Worm (Caenorhabditis elegans): Measurements from ENCODE around the gene psf-1.
A peak's percentile ranks its signal among the peaks of the same experiment; 100 is the strongest.

The psf-1 gene

ce11 chrII:10007917-10008316, 39.4 kb downstream of the psf-1 start, which contains the start of gene ZK892.5:
TSS of gene ZK892.5 (plus strand) at chrII:10008217.
- TF ChIP-seq ceh-32 (tag; optimal IDR thresholded peaks at IDR 0.05; ENCODE audit: poor library complexity): no peak
- no peak for TF ChIP-seq nhr-28 (tag; optimal IDR thresholded peaks at IDR 0.05)

ce11 chrII:10008552-10008951, 40.1 kb downstream of the psf-1 start:
- TF ChIP-seq F26F4.8 (GFP tag; conservative IDR thresholded peaks at IDR 0.05) (no peak), dmd-9 (GFP tag; IDR thresholded peaks at IDR 0.05) (no peak), egl-27 (tag; optimal IDR thresholded peaks at IDR 0.05) (no peak), aha-1 (tag) (peak; percentile 94)

DNA sequence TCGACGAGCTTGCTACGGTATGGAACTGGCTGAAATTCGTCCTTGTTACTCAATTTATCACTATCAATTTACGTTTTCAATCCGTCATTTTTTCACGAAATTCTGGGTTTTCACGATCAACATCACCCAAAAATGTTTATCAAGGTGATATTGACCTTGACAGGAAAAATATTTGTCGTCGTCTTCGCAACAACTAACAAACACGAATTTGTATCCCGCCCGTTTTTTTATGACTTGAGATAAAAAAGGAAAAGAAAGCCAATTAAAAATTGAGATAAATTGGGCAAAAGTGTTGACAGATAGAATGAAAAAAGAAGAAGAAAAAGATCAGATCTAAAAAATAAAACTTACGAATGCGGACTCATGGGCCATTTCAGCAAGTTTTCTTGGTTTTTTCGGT, 42.4 kb downstream of the psf-1 start:
- no peak for TF ChIP-seq nhr-48 (tag; optimal IDR thresholded peaks at IDR 0.05)
- TF ChIP-seq aha-1 (tag): peak; percentile 88
- TF ChIP-seq ZK337.2 (GFP tag; IDR thresholded peaks at IDR 0.05): no peak

ce11 chrII:10011733-10012132, 43.3 kb downstream of the psf-1 start:
- TF ChIP-seq nhr-28 (tag; optimal IDR thresholded peaks at IDR 0.05) (peak; percentile 2), ceh-62 (tag; optimal IDR thresholded peaks at IDR 0.05) (no peak), F37D6.2 (tag; optimal IDR thresholded peaks at IDR 0.05) (no peak), dmd-6 (GFP tag; IDR thresholded peaks at IDR 0.05) (peak; percentile 16; the same call in 1 of the 2 replicates), aha-1 (tag) (no peak), dve-1 (tag; optimal IDR thresholded peaks at IDR 0.05; ENCODE audit: insufficient read depth) (peak; percentile 28), unc-62 (GFP tag; optimal IDR thresholded peaks at IDR 0.05 in 1 of 2) (peak in 1 of 2 experiments; percentile 78), unc-62 (tag; optimal IDR thresholded peaks at IDR 0.05) (no peak), mxl-3 (GFP tag; optimal IDR thresholded peaks at IDR 0.05) (peak; percentile 29)

ce11 chrII:10012490-10012889, 44.0 kb downstream of the psf-1 start:
- peak; percentile 75 for TF ChIP-seq nhr-11 (tag; optimal IDR thresholded peaks at IDR 0.05)
- TF ChIP-seq daf-16 (GFP tag; optimal IDR thresholded peaks at IDR 0.05): no peak
- TF ChIP-seq daf-16 (tag; optimal IDR thresholded peaks at IDR 0.05): no peak
- peak in 1 of 2 experiments; percentile 57 for TF ChIP-seq unc-62 (GFP tag; optimal IDR thresholded peaks at IDR 0.05 in 1 of 2)
- TF ChIP-seq unc-62 (tag; optimal IDR thresholded peaks at IDR 0.05): no peak
- TF ChIP-seq ceh-32 (tag; optimal IDR thresholded peaks at IDR 0.05; ENCODE audit: poor library complexity): no peak
- TF ChIP-seq tra-1 (GFP tag; IDR thresholded peaks at IDR 0.05): 0 out of 2 replicates have a peak, but pooled peaks have one; percentile 6

ce11 chrII:10014384-10014783, 45.9 kb downstream of the psf-1 start:
- TF ChIP-seq mep-1 (tag; optimal IDR thresholded peaks at IDR 0.05) (no peak), unc-62 (GFP tag; optimal IDR thresholded peaks at IDR 0.05 in 1 of 2) (peak in 1 of 2 experiments; percentile 72), unc-62 (tag; optimal IDR thresholded peaks at IDR 0.05) (no peak), ceh-32 (tag; optimal IDR thresholded peaks at IDR 0.05; ENCODE audit: poor library complexity) (no peak), Y105C5A.15 (GFP tag; IDR thresholded peaks at IDR 0.05) (no peak), nhr-237 (tag; optimal IDR thresholded peaks at IDR 0.05) (no peak), zfp-2 (tag; optimal IDR thresholded peaks at IDR 0.05) (no peak)

ce11 chrII:10016013-10016412, 47.5 kb downstream of the psf-1 start, which contains the start of gene lec-2:
TSS of gene lec-2 (minus strand) at chrII:10016183.
- TF ChIP-seq F44E2.7 (GFP tag; IDR thresholded peaks at IDR 0.05): no peak
- peak; percentile 91 for TF ChIP-seq mxl-3 (GFP tag; optimal IDR thresholded peaks at IDR 0.05)
- no peak for TF ChIP-seq aly-2 (tag; optimal IDR thresholded peaks at IDR 0.05)
- peak; percentile 54; the same call in 1 of the 2 replicates for TF ChIP-seq egl-43 (GFP tag; IDR thresholded peaks at IDR 0.05)
- peak; percentile 77 for TF ChIP-seq hmg-1.1 (GFP tag; IDR thresholded peaks at IDR 0.05)
- TF ChIP-seq duxl-1 (tag; optimal IDR thresholded peaks at IDR 0.05; ENCODE audit: poor library complexity): no peak
- TF ChIP-seq nhr-237 (tag; optimal IDR thresholded peaks at IDR 0.05): no peak
- TF ChIP-seq mxl-2 (GFP tag; conservative IDR thresholded peaks at IDR 0.05): no peak
- peak; percentile 42 for TF ChIP-seq nhr-28 (tag; optimal IDR thresholded peaks at IDR 0.05)
- TF ChIP-seq T26A8.4 (GFP tag; IDR thresholded peaks at IDR 0.05): no peak
- TF ChIP-seq F10B5.3 (tag; optimal IDR thresholded peaks at IDR 0.05): no peak
- peak; percentile 7 for TF ChIP-seq spr-3 (GFP tag; optimal IDR thresholded peaks at IDR 0.05)
- TF ChIP-seq zip-11 (GFP tag; IDR thresholded peaks at IDR 0.05): no peak
- TF ChIP-seq dmd-8 (GFP tag; IDR thresholded peaks at IDR 0.05): 0 out of 2 replicates have a peak, but pooled peaks have one; percentile 21
- peak; percentile 10 for TF ChIP-seq dve-1 (tag; optimal IDR thresholded peaks at IDR 0.05; ENCODE audit: insufficient read depth)
- peak; percentile 55 for TF ChIP-seq hlh-11 (tag; optimal IDR thresholded peaks at IDR 0.05)
- 0 out of 2 replicates have a peak, but pooled peaks have one; percentile 22 for TF ChIP-seq php-3 (GFP tag; IDR thresholded peaks at IDR 0.05)
- no peak for TF ChIP-seq snpc-4 (tag; optimal IDR thresholded peaks at IDR 0.05)
- peak; percentile 29 to 80 for TF ChIP-seq mdl-1 (tag; optimal IDR thresholded peaks at IDR 0.05)
- TF ChIP-seq unc-39 (tag; optimal IDR thresholded peaks at IDR 0.05): no peak
- no peak for TF ChIP-seq F49E8.2 (tag; optimal IDR thresholded peaks at IDR 0.05; ENCODE audit: borderline replicate concordance)

Measured in whole organism, L4 larva.